Fruit fly (Drosophila melanogaster): Measurements from ENCODE around the gene CG32100.

The CG32100 gene

dm6 chr3L:12266343-12267287 is 713 bp upstream of the CG32100 start, which contains the start of gene app (continued):
- TF ChIP-seq fru (GFP tag; optimal IDR thresholded peaks at IDR 0.05) (peak; percentile 82), sv (GFP tag; optimal IDR thresholded peaks at IDR 0.05) (peak; percentile 58), Hnf4 (GFP tag; optimal IDR thresholded peaks at IDR 0.05) (peak; percentile 65), Mio (GFP tag; optimal IDR thresholded peaks at IDR 0.05) (peak; percentile 51), dsf (GFP tag; optimal IDR thresholded peaks at IDR 0.05; ENCODE audit: borderline replicate concordance) (no peak), CrebA (GFP tag; optimal IDR thresholded peaks at IDR 0.05; ENCODE audit: borderline replicate concordance) (no peak), Rel (GFP tag; optimal IDR thresholded peaks at IDR 0.05) (peak; percentile 40), Rel (tag; optimal IDR thresholded peaks at IDR 0.05) (peak; percentile 63), rgr (GFP tag; optimal IDR thresholded peaks at IDR 0.05) (peak; percentile 93), Abd-B (GFP tag; optimal IDR thresholded peaks at IDR 0.05) (no peak), h (GFP tag; optimal IDR thresholded peaks at IDR 0.05) (peak; percentile 86), lola (GFP tag; optimal IDR thresholded peaks at IDR 0.05) (no peak), Sp1 (GFP tag; optimal IDR thresholded peaks at IDR 0.05) (peak; percentile 91), GATAd (GFP tag; optimal IDR thresholded peaks at IDR 0.05) (no peak), foxo (GFP tag; optimal IDR thresholded peaks at IDR 0.05) (peak; percentile 31 to 90), usp (GFP tag; optimal IDR thresholded peaks at IDR 0.05) (no peak), CG9705 (GFP tag; optimal IDR thresholded peaks at IDR 0.05) (peak; percentile 91), Dfd (GFP tag; optimal IDR thresholded peaks at IDR 0.05) (no peak), br (GFP tag; optimal IDR thresholded peaks at IDR 0.05) (peak; percentile 90)

- no peak for TF ChIP-seq Dfd (GFP tag; optimal IDR thresholded peaks at IDR 0.05)
- peak; percentile 76 for TF ChIP-seq Sp1 (GFP tag; optimal IDR thresholded peaks at IDR 0.05)
- peak; percentile 63 for TF ChIP-seq brk (GFP tag; optimal IDR thresholded peaks at IDR 0.05)
- TF ChIP-seq rgr (GFP tag; optimal IDR thresholded peaks at IDR 0.05): peak; percentile 81
- no peak for TF ChIP-seq tai (GFP tag; optimal IDR thresholded peaks at IDR 0.05)
- no peak for TF ChIP-seq Hr83 (GFP tag; optimal IDR thresholded peaks at IDR 0.05; ENCODE audit: poor library complexity, severe bottlenecking)
- no peak for TF ChIP-seq dmrt93B (GFP tag; optimal IDR thresholded peaks at IDR 0.05)
- no peak for TF ChIP-seq Hr78 (GFP tag; optimal IDR thresholded peaks at IDR 0.05)
- TF ChIP-seq br (GFP tag; optimal IDR thresholded peaks at IDR 0.05): peak; percentile 65
- no peak for TF ChIP-seq sage (GFP tag; optimal IDR thresholded peaks at IDR 0.05)
- TF ChIP-seq CG32264 (GFP tag; optimal IDR thresholded peaks at IDR 0.05): no peak
- TF ChIP-seq foxo (GFP tag; optimal IDR thresholded peaks at IDR 0.05): peak in 1 of 2 experiments; percentile 79
- TF ChIP-seq dsf (GFP tag; optimal IDR thresholded peaks at IDR 0.05; ENCODE audit: borderline replicate concordance): no peak
- no peak for TF ChIP-seq Dif (GFP tag; optimal IDR thresholded peaks at IDR 0.05; ENCODE audit: partially characterized antibody)
- TF ChIP-seq lola (GFP tag; optimal IDR thresholded peaks at IDR 0.05): no peak
- no peak for TF ChIP-seq Myc (optimal IDR thresholded peaks at IDR 0.05)
- no peak for TF ChIP-seq dl (GFP tag; optimal IDR thresholded peaks at IDR 0.05; ENCODE audit: insufficient read depth in 1 of 2, partially characterized antibody in 2 of 2)
- peak; percentile 77 for TF ChIP-seq HLH106 (tag; optimal IDR thresholded peaks at IDR 0.05)
- TF ChIP-seq sv (GFP tag; optimal IDR thresholded peaks at IDR 0.05): no peak
- TF ChIP-seq Vsx2 (GFP tag; optimal IDR thresholded peaks at IDR 0.05; ENCODE audit: partially characterized antibody): no peak
- no peak for TF ChIP-seq woc (GFP tag; optimal IDR thresholded peaks at IDR 0.05)
- TF ChIP-seq Hnf4 (GFP tag; optimal IDR thresholded peaks at IDR 0.05): peak; percentile 42
- no peak for TF ChIP-seq jim (GFP tag; optimal IDR thresholded peaks at IDR 0.05)
- TF ChIP-seq psq (GFP tag; optimal IDR thresholded peaks at IDR 0.05): peak; percentile 49
- TF ChIP-seq CrebA (GFP tag; optimal IDR thresholded peaks at IDR 0.05; ENCODE audit: borderline replicate concordance): no peak
- no peak for TF ChIP-seq pan (optimal IDR thresholded peaks at IDR 0.05)
- TF ChIP-seq OdsH (GFP tag; optimal IDR thresholded peaks at IDR 0.05): peak; percentile 78
- TF ChIP-seq fru (GFP tag; optimal IDR thresholded peaks at IDR 0.05): peak; percentile 76
- TF ChIP-seq usp (GFP tag; optimal IDR thresholded peaks at IDR 0.05): no peak
- no peak for TF ChIP-seq CG9705 (GFP tag; optimal IDR thresholded peaks at IDR 0.05)
- TF ChIP-seq Mio (GFP tag; optimal IDR thresholded peaks at IDR 0.05): no peak
- no peak for TF ChIP-seq Rel (GFP tag; optimal IDR thresholded peaks at IDR 0.05)
- peak; percentile 5 for TF ChIP-seq Rel (tag; optimal IDR thresholded peaks at IDR 0.05)
- no peak for TF ChIP-seq Abd-B (GFP tag; optimal IDR thresholded peaks at IDR 0.05)
- no peak for TF ChIP-seq GATAd (GFP tag; optimal IDR thresholded peaks at IDR 0.05)
- TF ChIP-seq h (GFP tag; optimal IDR thresholded peaks at IDR 0.05): peak; percentile 83
- TF ChIP-seq N (GFP tag; optimal IDR thresholded peaks at IDR 0.05): no peak
- peak; percentile 36 for TF ChIP-seq Jra (GFP tag; optimal IDR thresholded peaks at IDR 0.05)
- TF ChIP-seq ey (GFP tag; optimal IDR thresholded peaks at IDR 0.05): peak; percentile 78
These were observed 2.5 kb downstream of the CG32100 start for dm6 chr3L:12269867-12270266.

All from whole organism, wandering third instar larva.